Worm (Caenorhabditis elegans): ENCODE data around the gene C01G10.14.

DNA sequence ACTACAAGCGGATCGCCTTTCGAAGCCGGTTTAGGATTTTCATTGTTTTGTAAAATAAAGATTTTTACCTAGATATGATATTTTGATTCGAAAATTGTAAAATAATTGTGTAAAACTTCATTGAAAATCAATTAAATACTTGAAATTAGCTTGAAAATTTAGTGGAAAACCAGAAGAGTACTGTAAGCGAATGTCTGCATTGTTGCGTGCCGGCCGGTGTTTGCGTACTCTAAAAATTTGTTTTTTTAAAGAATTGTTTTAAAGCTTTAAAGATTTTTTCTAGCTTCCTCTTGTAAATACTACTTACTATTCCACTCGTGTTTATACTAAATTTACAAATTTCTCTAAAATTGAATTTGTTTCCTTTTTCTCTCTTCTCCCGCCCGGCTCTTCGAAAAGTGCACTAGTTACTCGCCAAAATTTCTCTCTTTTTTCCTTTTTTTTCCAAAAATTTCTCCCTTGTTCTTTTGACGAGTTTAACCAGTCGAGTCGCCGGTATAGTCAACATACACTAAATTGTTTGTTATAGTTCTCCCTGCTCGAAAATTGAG, 36.2 kb downstream of the C01G10.14 start:
- TF ChIP-seq pqm-1 (tag; optimal IDR thresholded peaks at IDR 0.05) (no peak), unc-62 (GFP tag; optimal IDR thresholded peaks at IDR 0.05) (no peak), unc-130 (tag; optimal IDR thresholded peaks at IDR 0.05) (no peak), nhr-11 (tag; optimal IDR thresholded peaks at IDR 0.05) (no peak), ces-1 (GFP tag; optimal IDR thresholded peaks at IDR 0.05) (no peak), grh-1 (GFP tag; IDR thresholded peaks at IDR 0.05) (no peak), elt-3 (tag; optimal IDR thresholded peaks at IDR 0.05) (no peak), blmp-1 (tag; optimal IDR thresholded peaks at IDR 0.05) (no peak), lsy-2 (tag; optimal IDR thresholded peaks at IDR 0.05) (peak in 1 of 2 experiments; percentile 73)
